Worm (Caenorhabditis elegans): ENCODE measurements around the gene srbc-5.

Gene srbc-5

ce11 chrV:3282957-3283356 is 22.8 kb downstream of the srbc-5 start, which contains the start of gene str-64:
TSS of gene str-64 (plus strand) at chrV:3283257.
- no peak for TF ChIP-seq zip-4 (GFP tag; optimal IDR thresholded peaks at IDR 0.05)
- no peak for TF ChIP-seq fkh-4 (tag; optimal IDR thresholded peaks at IDR 0.05; ENCODE audit: borderline replicate concordance)
- TF ChIP-seq elt-2 (tag; optimal IDR thresholded peaks at IDR 0.05): no peak
- TF ChIP-seq unc-130 (tag; optimal IDR thresholded peaks at IDR 0.05): no peak
- no peak for TF ChIP-seq C16A3.4 (tag; optimal IDR thresholded peaks at IDR 0.05)
- no peak for TF ChIP-seq alr-1 (tag; optimal IDR thresholded peaks at IDR 0.05; ENCODE audit: borderline replicate concordance)
- no peak for TF ChIP-seq unc-98 (GFP tag; IDR thresholded peaks at IDR 0.05)
- no peak for TF ChIP-seq jun-1 (tag; optimal IDR thresholded peaks at IDR 0.05)

- no peak for TF ChIP-seq lin-39 (tag; optimal IDR thresholded peaks at IDR 0.05)
- no peak for TF ChIP-seq sptf-1 (tag; optimal IDR thresholded peaks at IDR 0.05)
- TF ChIP-seq F16B12.6 (tag; optimal IDR thresholded peaks at IDR 0.05): no peak
- TF ChIP-seq unc-62 (GFP tag; optimal IDR thresholded peaks at IDR 0.05): no peak
- no peak for TF ChIP-seq ces-1 (GFP tag; optimal IDR thresholded peaks at IDR 0.05)
- no peak for TF ChIP-seq pqm-1 (tag; optimal IDR thresholded peaks at IDR 0.05)
- no peak for TF ChIP-seq ama-1 (optimal IDR thresholded peaks at IDR 0.05)
- no peak for TF ChIP-seq mab-9 (GFP tag; IDR thresholded peaks at IDR 0.05)
- TF ChIP-seq hpl-2 (GFP tag; optimal IDR thresholded peaks at IDR 0.05): no peak
- no peak for TF ChIP-seq nhr-71 (tag; optimal IDR thresholded peaks at IDR 0.05)
- TF ChIP-seq ceh-63 (GFP tag; optimal IDR thresholded peaks at IDR 0.05): no peak
- TF ChIP-seq nhr-19 (GFP tag; conservative IDR thresholded peaks at IDR 0.05): no peak
- no peak for TF ChIP-seq nhr-237 (tag; optimal IDR thresholded peaks at IDR 0.05)
Measured at ce11 chrV:3284629-3285028, 24.5 kb downstream of the srbc-5 start, which contains the start of gene F35F10.5. TSS of gene F35F10.5 (plus strand) at chrV:3284929.

- TF ChIP-seq hpl-2 (GFP tag; optimal IDR thresholded peaks at IDR 0.05) (no peak), nhr-28 (tag; optimal IDR thresholded peaks at IDR 0.05) (no peak)
Measured at ce11 chrV:3287330-3287729, 27.2 kb downstream of the srbc-5 start, which contains the start of gene F35F10.7. TSS of gene F35F10.7 (minus strand) at chrV:3287430.

- TF ChIP-seq dsc-1 (tag; optimal IDR thresholded peaks at IDR 0.05): no peak
- TF ChIP-seq lin-13 (GFP tag; optimal IDR thresholded peaks at IDR 0.05): no peak
- TF ChIP-seq nhr-71 (tag; optimal IDR thresholded peaks at IDR 0.05): no peak
- no peak for TF ChIP-seq nhr-90 (tag; optimal IDR thresholded peaks at IDR 0.05; ENCODE audit: poor library complexity)
- TF ChIP-seq sox-4 (tag; optimal IDR thresholded peaks at IDR 0.05): no peak
- TF ChIP-seq lin-15B (tag; optimal IDR thresholded peaks at IDR 0.05): no peak
- no peak for TF ChIP-seq nhr-77 (tag; optimal IDR thresholded peaks at IDR 0.05)
- no peak for TF ChIP-seq zag-1 (tag; optimal IDR thresholded peaks at IDR 0.05)
- TF ChIP-seq C34B4.2 (tag; optimal IDR thresholded peaks at IDR 0.05): no peak
- no peak for TF ChIP-seq hpl-2 (GFP tag; optimal IDR thresholded peaks at IDR 0.05)
- no peak for TF ChIP-seq pag-3 (tag; optimal IDR thresholded peaks at IDR 0.05; ENCODE audit: borderline replicate concordance, insufficient read depth)
- TF ChIP-seq lir-3 (tag; optimal IDR thresholded peaks at IDR 0.05; ENCODE audit: poor library complexity): no peak
- TF ChIP-seq C04F5.9 (tag; optimal IDR thresholded peaks at IDR 0.05): no peak
- TF ChIP-seq unc-86 (tag; optimal IDR thresholded peaks at IDR 0.05): no peak
- TF ChIP-seq mef-2 (tag; optimal IDR thresholded peaks at IDR 0.05): no peak
- no peak for TF ChIP-seq ceh-88 (GFP tag; IDR thresholded peaks at IDR 0.05)
- TF ChIP-seq rnt-1 (tag; optimal IDR thresholded peaks at IDR 0.05): no peak
- no peak for TF ChIP-seq snpc-4 (tag; optimal IDR thresholded peaks at IDR 0.05)
- TF ChIP-seq snu-23 (GFP tag; optimal IDR thresholded peaks at IDR 0.05): no peak
- no peak for TF ChIP-seq nhr-28 (tag; optimal IDR thresholded peaks at IDR 0.05)
Measured at ce11 chrV:3288134-3288533, 28.0 kb downstream of the srbc-5 start.
